Worm (Caenorhabditis elegans) whole organism, midembryonic: ENCODE data around the gene C18H7.6.

Experiments used
- flt-1 ChIP-seq: fragments of 200-800 bp; sonication (Bioruptor generic); IDR thresholded peaks from 2 replicates; pipeline ENCODE4 v1.3.6; 2022; ENCODE audit warnings: missing genetic modification characterization, missing compliant biosample characterization
- tab-1 ChIP-seq: fragments of 200-800 bp; sonication (Bioruptor generic); IDR thresholded peaks from 2 replicates; pipeline ENCODE4 v1.3.6; 2022; ENCODE audit warnings: missing genetic modification characterization, missing compliant biosample characterization

- TF ChIP-seq flt-1 (GFP tag; lab: Robert Waterston, UW) (no peak), tab-1 (GFP tag; lab: Robert Waterston, UW) (no peak)
Observed at ce11 chrIV:601595-601994, 9.3 kb upstream of the C18H7.6 start, which contains the start of gene srt-59.
